Worm (Caenorhabditis elegans): ENCODE results near the gene mlc-7.

- TF ChIP-seq ceh-58 (GFP tag; IDR thresholded peaks at IDR 0.05) (no peak), F49E8.2 (tag; optimal IDR thresholded peaks at IDR 0.05; ENCODE audit: insufficient read depth) (no peak), sptf-2 (GFP tag; optimal IDR thresholded peaks at IDR 0.05) (no peak), nfya-2 (GFP tag; IDR thresholded peaks at IDR 0.05) (no peak), Y95B8A.8 (GFP tag; IDR thresholded peaks at IDR 0.05) (no peak), lin-35 (GFP tag; optimal IDR thresholded peaks at IDR 0.05) (peak in 1 of 3 experiments; percentile 1), cebp-1 (GFP tag; IDR thresholded peaks at IDR 0.05) (no peak), cebp-1 (tag; optimal IDR thresholded peaks at IDR 0.05) (no peak)
Measured at ce11 chrIII:13765782-13766181, 14.5 kb downstream of the mlc-7 start.
